Fruit fly (Drosophila melanogaster): ENCODE measurements around the gene CG7573.
A peak's percentile ranks its signal among the peaks of the same experiment; 100 is the strongest.

Gene CG7573

DNA sequence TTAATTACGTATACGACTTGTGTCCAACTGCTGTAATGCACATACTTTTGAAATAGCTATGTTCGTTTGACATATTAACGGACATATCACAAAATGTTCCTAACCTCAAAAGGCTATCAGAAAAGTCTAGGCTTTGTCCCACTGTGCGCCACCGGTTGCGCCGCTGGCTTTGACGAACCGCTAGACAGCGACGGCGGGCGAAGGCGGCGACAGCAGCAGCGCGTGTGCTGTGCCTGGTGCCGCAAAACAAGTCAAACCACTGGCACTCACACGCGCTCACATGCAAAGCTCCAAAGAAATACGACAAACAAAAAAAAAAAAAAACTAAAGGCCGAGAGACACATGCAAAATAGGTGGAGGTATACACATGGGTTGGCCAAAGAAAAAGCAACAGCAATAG lies 18.2 kb upstream of the CG7573 start (continued):
- no peak for TF ChIP-seq CG16779 (GFP tag; IDR thresholded peaks at IDR 0.05)
- no peak for TF ChIP-seq zfh2 (GFP tag; optimal IDR thresholded peaks at IDR 0.05)
- TF ChIP-seq Eip74EF (GFP tag; optimal IDR thresholded peaks at IDR 0.05), result no peak
- TF ChIP-seq NC2α (GFP tag; optimal IDR thresholded peaks at IDR 0.05), result no peak
- TF ChIP-seq bsh (GFP tag; optimal IDR thresholded peaks at IDR 0.05), result peak in 1 of 2 experiments; percentile 3
- TF ChIP-seq gce (GFP tag; IDR thresholded peaks at IDR 0.05), result no peak
- TF ChIP-seq CG2712 (tag; optimal IDR thresholded peaks at IDR 0.05), result peak; percentile 31
- no peak for TF ChIP-seq CG8290 (GFP tag; optimal IDR thresholded peaks at IDR 0.05)
- peak in 1 of 2 experiments; percentile 67 for TF ChIP-seq CG8290 (tag; optimal IDR thresholded peaks at IDR 0.05)
- TF ChIP-seq Dbx (GFP tag; IDR thresholded peaks at IDR 0.05), result peak; percentile 57; the same call in 2 of the 3 replicates
- TF ChIP-seq CG32532 (GFP tag; IDR thresholded peaks at IDR 0.05), result peak; percentile 63
- TF ChIP-seq CG32772 (GFP tag; IDR thresholded peaks at IDR 0.05), result peak; percentile 64; the same call in 1 of the 2 replicates
- no peak for TF ChIP-seq Trl (optimal IDR thresholded peaks at IDR 0.05)
- TF ChIP-seq Trl (GFP tag; optimal IDR thresholded peaks at IDR 0.05), result no peak
- no peak for TF ChIP-seq CG13424 (tag; optimal IDR thresholded peaks at IDR 0.05)
- TF ChIP-seq CG17802 (tag; optimal IDR thresholded peaks at IDR 0.05), result no peak
- no peak for TF ChIP-seq Mes4 (GFP tag; optimal IDR thresholded peaks at IDR 0.05)
- TF ChIP-seq CG32767 (GFP tag; IDR thresholded peaks at IDR 0.05), result 0 out of 2 replicates have a peak, but pooled peaks have one; percentile 28
- TF ChIP-seq C15 (GFP tag; IDR thresholded peaks at IDR 0.05), result 0 out of 3 replicates have a peak, but pooled peaks have one; percentile 4
- no peak for TF ChIP-seq CG8924 (tag; optimal IDR thresholded peaks at IDR 0.05)
- TF ChIP-seq aop (GFP tag; IDR thresholded peaks at IDR 0.05), result no peak
- peak; percentile 20 for TF ChIP-seq CG13894 (tag; optimal IDR thresholded peaks at IDR 0.05)
- no peak for TF ChIP-seq Abd-B (GFP tag; optimal IDR thresholded peaks at IDR 0.05)
- no peak for TF ChIP-seq fu2 (GFP tag; optimal IDR thresholded peaks at IDR 0.05)
- TF ChIP-seq sd (tag; optimal IDR thresholded peaks at IDR 0.05), result no peak
- TF ChIP-seq NC2β (GFP tag; optimal IDR thresholded peaks at IDR 0.05), result no peak
- TF ChIP-seq ato (GFP tag; IDR thresholded peaks at IDR 0.05; ENCODE audit: partially characterized antibody), result no peak
- no peak for TF ChIP-seq CG6654 (GFP tag; optimal IDR thresholded peaks at IDR 0.05)
- TF ChIP-seq klu (GFP tag; IDR thresholded peaks at IDR 0.05), result no peak
- no peak for TF ChIP-seq Hr3 (GFP tag; optimal IDR thresholded peaks at IDR 0.05)
- TF ChIP-seq ewg (GFP tag; optimal IDR thresholded peaks at IDR 0.05), result no peak
- TF ChIP-seq CG10267 (tag; optimal IDR thresholded peaks at IDR 0.05), result no peak
- TF ChIP-seq Dref (GFP tag; IDR thresholded peaks at IDR 0.05), result no peak
- 0 out of 3 replicates have a peak, but pooled peaks have one; percentile 18 for TF ChIP-seq ase (GFP tag; IDR thresholded peaks at IDR 0.05)
- no peak for TF ChIP-seq CG1792 (GFP tag; optimal IDR thresholded peaks at IDR 0.05)
- TF ChIP-seq CG8359 (GFP tag; optimal IDR thresholded peaks at IDR 0.05; ENCODE audit: borderline replicate concordance), result no peak
- no peak for TF ChIP-seq vfl (GFP tag; optimal IDR thresholded peaks at IDR 0.05)
- TF ChIP-seq CG12659 (GFP tag; optimal IDR thresholded peaks at IDR 0.05), result no peak
- TF ChIP-seq CG8478 (optimal IDR thresholded peaks at IDR 0.05), result no peak
- TF ChIP-seq CG6765 (GFP tag; optimal IDR thresholded peaks at IDR 0.05), result no peak
- no peak for TF ChIP-seq CG4854 (GFP tag; optimal IDR thresholded peaks at IDR 0.05)
- TF ChIP-seq pan (optimal IDR thresholded peaks at IDR 0.05), result no peak
- TF ChIP-seq pan (GFP tag; optimal IDR thresholded peaks at IDR 0.05 in 1 of 2, IDR thresholded peaks at IDR 0.05 in 1 of 2), result peak in 1 of 2 experiments; percentile 58
- 0 out of 3 replicates have a peak, but pooled peaks have one; percentile 11 for TF ChIP-seq CG11093 (GFP tag; IDR thresholded peaks at IDR 0.05)
- TF ChIP-seq Ravus (GFP tag; IDR thresholded peaks at IDR 0.05), result no peak
- no peak for TF ChIP-seq Hsf (GFP tag; optimal IDR thresholded peaks at IDR 0.05)
- peak; percentile 87 for TF ChIP-seq bigmax (GFP tag; optimal IDR thresholded peaks at IDR 0.05)
- TF ChIP-seq salm (tag; optimal IDR thresholded peaks at IDR 0.05), result no peak
- no peak for TF ChIP-seq CG1233 (GFP tag; optimal IDR thresholded peaks at IDR 0.05)
- TF ChIP-seq kah (GFP tag; optimal IDR thresholded peaks at IDR 0.05), result no peak
- no peak for TF ChIP-seq Hand (GFP tag; optimal IDR thresholded peaks at IDR 0.05)
- TF ChIP-seq CG4617 (GFP tag; optimal IDR thresholded peaks at IDR 0.05; ENCODE audit: borderline replicate concordance), result no peak

Data from whole organism, embryonic.